Fruit fly (Drosophila melanogaster) Kc167 (cell line): ENCODE results near the gene CG4615.

Experiments used
- Myc ChIP-seq: fragments of >200 bp; optimal IDR thresholded peaks from 2 replicates; lab custom pipeline; 2017; ENCODE audit warnings: missing external identifiers
- Sin3A ChIP-seq: fragments of >200 bp; optimal IDR thresholded peaks from 2 replicates; lab custom pipeline; 2018; ENCODE audit warnings: missing external identifiers
- h ChIP-seq: fragments of >200 bp; optimal IDR thresholded peaks from 3 replicates; lab custom pipeline; 2018; ENCODE audit warnings: missing external identifiers
- insv ChIP-seq: fragments of >200 bp; optimal IDR thresholded peaks from 3 replicates; lab custom pipeline; 2018; ENCODE audit warnings: missing external identifiers

DNA sequence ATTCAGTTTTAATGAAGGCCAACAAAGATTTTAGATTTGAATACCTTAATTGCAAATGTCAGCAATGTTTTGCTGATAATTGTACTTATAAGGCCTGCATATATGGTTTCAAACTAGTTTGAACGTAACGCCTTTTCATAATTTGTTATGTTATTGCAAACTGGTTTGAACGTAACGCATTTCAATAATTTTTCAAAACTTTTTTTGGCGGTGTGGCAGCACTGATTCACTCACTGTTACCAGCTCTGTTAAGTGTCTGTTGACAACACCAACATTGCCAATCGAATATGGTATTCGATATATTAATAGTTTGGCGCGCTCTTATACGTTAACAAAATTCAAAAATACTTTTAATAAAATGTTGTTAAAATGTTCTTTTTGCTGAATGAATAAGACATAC, 35.5 kb downstream of the CG4615 start:
- TF ChIP-seq Sin3A (lab: Kevin White, UChicago) (no peak), h (lab: Kevin White, UChicago) (no peak), Myc (no peak), insv (no peak)
